Fruit fly (Drosophila melanogaster) whole organism, pupa: ENCODE data around the gene CG9776.
A peak's percentile ranks its signal among the peaks of the same experiment; 100 is the strongest.

Experiments
- CG10348 ChIP-seq: fragments of 200-800 bp; sonication (Bioruptor generic); IDR thresholded peaks from 2 replicates; pipeline ENCODE4 v1.3.6; 2022; ENCODE audit warnings: missing biosample characterization, missing genetic modification characterization
- CG12605 ChIP-seq: fragments of 200-800 bp; sonication (Bioruptor generic); IDR thresholded peaks from 2 replicates; pipeline ENCODE4 v1.3.6; 2022; ENCODE audit warnings: missing biosample characterization, missing genetic modification characterization
- CG13204 ChIP-seq: fragments of 200-800 bp; sonication (Bioruptor generic); optimal IDR thresholded peaks from 2 replicates; lab custom pipeline; 2018; ENCODE audit warnings: missing biosample characterization, mild to moderate bottlenecking, missing genetic modification characterization, moderate library complexity
- CG14655 ChIP-seq: fragments of 200-800 bp; sonication (Bioruptor generic); optimal IDR thresholded peaks from 3 replicates; lab custom pipeline; 2017; ENCODE audit warnings: mild to moderate bottlenecking, missing biosample characterization, missing genetic modification reagents, missing genetic modification characterization
- CG15710 ChIP-seq: fragments of 200-800 bp; sonication (Bioruptor generic); optimal IDR thresholded peaks from 2 replicates; lab custom pipeline; 2018; ENCODE audit warnings: missing biosample characterization, mild to moderate bottlenecking, missing genetic modification characterization, moderate library complexity
- CG17806 ChIP-seq: fragments of 200-800 bp; sonication (Bioruptor generic); optimal IDR thresholded peaks from 2 replicates; lab custom pipeline; 2018; ENCODE audit warnings: missing biosample characterization, mild to moderate bottlenecking, missing genetic modification characterization, moderate library complexity
- CG32121 ChIP-seq: fragments of 200-800 bp; sonication (Bioruptor generic); IDR thresholded peaks from 2 replicates; pipeline ENCODE4 v1.3.6; 2022; ENCODE audit warnings: missing biosample characterization, missing genetic modification characterization
- CG34367 ChIP-seq: fragments of 200-800 bp; sonication (Bioruptor generic); optimal IDR thresholded peaks from 2 replicates; lab custom pipeline; 2018; ENCODE audit warnings: missing biosample characterization, mild to moderate bottlenecking, missing genetic modification characterization
- CG4496 ChIP-seq: fragments of 200-800 bp; sonication (Bioruptor generic); IDR thresholded peaks from 3 replicates; pipeline ENCODE4 v1.3.6; 2022; ENCODE audit warnings: missing biosample characterization, missing genetic modification characterization
- CG8159 ChIP-seq: fragments of 200-800 bp; sonication (Bioruptor generic); optimal IDR thresholded peaks from 3 replicates; lab custom pipeline; 2018; ENCODE audit warnings: missing biosample characterization, mild to moderate bottlenecking, missing genetic modification characterization, moderate library complexity
- CG8301 ChIP-seq: fragments of 200-800 bp; sonication (Bioruptor generic); optimal IDR thresholded peaks from 2 replicates; lab custom pipeline; 2018; ENCODE audit warnings: missing biosample characterization, mild to moderate bottlenecking, missing genetic modification characterization
- CG9948 ChIP-seq: fragments of 200-800 bp; sonication (Bioruptor generic); optimal IDR thresholded peaks from 2 replicates; lab custom pipeline; 2018; ENCODE audit warnings: missing biosample characterization, mild to moderate bottlenecking, missing genetic modification characterization, moderate library complexity
- D1 ChIP-seq: fragments of 200-800 bp; sonication (Bioruptor generic); optimal IDR thresholded peaks from 2 replicates; lab custom pipeline; 2018; ENCODE audit warnings: missing biosample characterization, mild to moderate bottlenecking, missing genetic modification characterization, moderate library complexity
- EcR ChIP-seq: fragments of 200-800 bp; sonication (Bioruptor generic); optimal IDR thresholded peaks from 3 replicates; lab custom pipeline; 2019; ENCODE audit warnings: missing biosample characterization, missing genetic modification characterization, mild to moderate bottlenecking, moderate library complexity, missing genetic modification reagents
- Ets98B ChIP-seq: fragments of 200-800 bp; sonication (Bioruptor generic); IDR thresholded peaks from 2 replicates; pipeline ENCODE4 v1.3.6; 2022; ENCODE audit warnings: missing biosample characterization, missing genetic modification characterization
- Pif1A ChIP-seq: fragments of 200-800 bp; sonication (Bioruptor generic); optimal IDR thresholded peaks from 3 replicates; lab custom pipeline; 2016; ENCODE audit warnings: missing biosample characterization, missing genetic modification characterization
- Pif1B ChIP-seq: fragments of 200-800 bp; sonication (Bioruptor generic); optimal IDR thresholded peaks from 3 replicates; lab custom pipeline; 2016; ENCODE audit warnings: missing biosample characterization, missing genetic modification characterization
- Snoo ChIP-seq: fragments of 200-800 bp; sonication (Bioruptor generic); optimal IDR thresholded peaks from 3 replicates; lab custom pipeline; 2017; ENCODE audit warnings: missing biosample characterization, mild to moderate bottlenecking, missing genetic modification characterization, inconsistent platforms
- fd96Ca ChIP-seq: fragments of 200-800 bp; sonication (Bioruptor generic); IDR thresholded peaks from 3 replicates; pipeline ENCODE4 v1.3.6; 2022; ENCODE audit warnings: missing biosample characterization, missing genetic modification characterization
- gl ChIP-seq: fragments of 200-800 bp; sonication (Bioruptor generic); optimal IDR thresholded peaks from 2 replicates; lab custom pipeline; 2018; ENCODE audit warnings: missing biosample characterization, mild to moderate bottlenecking, missing genetic modification characterization
- rn ChIP-seq: fragments of 200-800 bp; sonication (Bioruptor generic); IDR thresholded peaks from 2 replicates; pipeline ENCODE4 v1.3.6; 2022; ENCODE audit warnings: missing biosample characterization, missing genetic modification characterization

CG9776 gene

DNA sequence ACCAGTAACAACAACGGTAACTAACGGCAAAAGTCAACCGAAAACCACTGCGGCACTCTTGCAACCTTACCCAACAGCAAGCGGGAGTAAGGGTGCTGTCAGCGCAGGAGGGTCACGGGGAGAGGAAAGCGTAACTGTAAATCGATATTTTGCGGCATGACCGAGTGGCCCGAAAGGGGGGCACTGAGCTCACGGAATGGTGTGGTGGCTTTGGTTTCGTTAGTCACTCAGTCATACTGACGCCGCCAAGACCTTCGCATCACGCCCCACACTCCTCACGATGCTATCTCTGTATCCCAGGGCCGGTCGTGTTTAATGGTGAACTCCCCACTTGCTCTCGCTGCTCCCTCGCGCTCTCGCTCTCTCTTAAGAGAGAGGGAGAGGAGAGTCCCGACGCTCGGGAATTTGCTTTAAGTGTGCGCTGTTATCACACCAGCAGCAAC, 26.8 kb upstream of the CG9776 start:
- TF ChIP-seq CG13204 = peak; percentile 69
- no peak for TF ChIP-seq CG10348 (GFP tag; lab: Robert Waterston, UW)
- TF ChIP-seq rn (GFP tag; lab: Robert Waterston, UW) = no peak
- no peak for TF ChIP-seq CG34367 (tag; lab: Kevin White, UChicago)
- TF ChIP-seq Pif1B = peak; percentile 5
- peak; percentile 26 for TF ChIP-seq CG14655
- TF ChIP-seq CG8301 (tag; lab: Kevin White, UChicago) = no peak
- TF ChIP-seq Ets98B (GFP tag; lab: Robert Waterston, UW) = peak; percentile 41
- no peak for TF ChIP-seq CG15710
- TF ChIP-seq CG8159 = peak; percentile 2
- TF ChIP-seq CG4496 = peak; percentile 75; the same call in 2 of the 3 replicates
- 0 out of 2 replicates have a peak, but pooled peaks have one; percentile 33 for TF ChIP-seq CG12605
- no peak for TF ChIP-seq Snoo (tag; lab: Kevin White, UChicago)
- TF ChIP-seq fd96Ca (GFP tag; lab: Robert Waterston, UW) = peak; percentile 17; the same call in 1 of the 3 replicates
- peak; percentile 54 for TF ChIP-seq EcR (GFP tag; lab: Kevin White, UChicago)

DNA sequence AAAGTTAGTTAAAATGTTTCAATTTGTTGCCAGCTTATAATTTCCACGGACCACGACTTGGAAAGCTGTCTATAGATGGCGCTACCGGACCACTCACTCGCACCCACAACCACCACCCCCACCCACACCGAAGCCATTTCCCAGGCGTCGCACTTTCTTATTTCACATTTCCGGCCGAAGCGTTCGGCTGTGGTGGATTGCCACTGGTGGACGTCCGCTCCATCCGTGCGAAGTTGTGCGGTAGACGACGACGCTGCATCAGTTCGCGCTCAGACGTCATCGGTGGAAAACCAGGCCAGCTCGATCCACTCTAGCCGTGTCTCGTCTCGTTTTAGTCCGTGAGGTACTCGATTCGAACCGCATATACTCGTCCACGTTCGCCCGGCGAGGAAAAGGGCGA, 25.8 kb upstream of the CG9776 start, which contains the start of gene CG1090:
Gene CG1090 (plus strand): TSS at position 259 of the 400 bp plus-strand sequence.
- TF ChIP-seq CG15710 (no peak), CG4496 (no peak; the same call in 1 of the 3 replicates), Pif1B (no peak), CG8159 (no peak), EcR (GFP tag; lab: Kevin White, UChicago) (no peak), D1 (tag; lab: Kevin White, UChicago) (no peak), CG17806 (tag; lab: Kevin White, UChicago) (no peak), CG9948 (tag; lab: Kevin White, UChicago) (no peak), Pif1A (GFP tag; lab: Kevin White, UChicago) (no peak), CG34367 (tag; lab: Kevin White, UChicago) (no peak), fd96Ca (GFP tag; lab: Robert Waterston, UW) (no peak), gl (tag; lab: Kevin White, UChicago) (no peak), CG10348 (GFP tag; lab: Robert Waterston, UW) (no peak), CG32121 (GFP tag; lab: Robert Waterston, UW) (no peak), Ets98B (GFP tag; lab: Robert Waterston, UW) (no peak), CG8301 (tag; lab: Kevin White, UChicago) (no peak), CG12605 (no peak), rn (GFP tag; lab: Robert Waterston, UW) (no peak), Snoo (tag; lab: Kevin White, UChicago) (no peak), CG14655 (no peak)
- TF ChIP-seq, all 21 proteins: peak for 0

DNA sequence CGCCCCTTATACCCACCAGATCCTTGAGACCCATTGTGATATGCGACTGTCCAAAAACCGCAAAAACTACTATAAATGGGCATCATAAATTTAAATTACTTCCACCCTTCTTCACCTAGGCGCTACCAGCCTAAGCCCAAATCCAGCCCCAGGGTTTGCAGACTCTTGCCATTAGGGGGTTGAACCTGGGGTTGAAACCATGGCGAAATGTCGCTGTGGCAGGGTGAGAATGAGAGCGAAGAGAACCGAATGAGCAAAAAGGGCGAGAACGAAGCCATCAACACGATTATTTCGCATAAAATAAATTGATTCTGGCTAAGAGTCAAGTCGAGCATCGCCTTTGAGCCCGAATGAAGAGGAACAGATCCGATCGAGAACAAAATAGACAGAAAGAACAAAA, 19.7 kb upstream of the CG9776 start:
- no peak for TF ChIP-seq CG8301 (tag; lab: Kevin White, UChicago)
- TF ChIP-seq CG4496 = no peak
- no peak for TF ChIP-seq EcR (GFP tag; lab: Kevin White, UChicago)
- no peak for TF ChIP-seq CG34367 (tag; lab: Kevin White, UChicago)
- TF ChIP-seq CG12605 = no peak
- no peak for TF ChIP-seq fd96Ca (GFP tag; lab: Robert Waterston, UW)
- no peak for TF ChIP-seq CG17806 (tag; lab: Kevin White, UChicago)
- TF ChIP-seq CG10348 (GFP tag; lab: Robert Waterston, UW) = no peak
- TF ChIP-seq, all 21 proteins: peak for 0

DNA sequence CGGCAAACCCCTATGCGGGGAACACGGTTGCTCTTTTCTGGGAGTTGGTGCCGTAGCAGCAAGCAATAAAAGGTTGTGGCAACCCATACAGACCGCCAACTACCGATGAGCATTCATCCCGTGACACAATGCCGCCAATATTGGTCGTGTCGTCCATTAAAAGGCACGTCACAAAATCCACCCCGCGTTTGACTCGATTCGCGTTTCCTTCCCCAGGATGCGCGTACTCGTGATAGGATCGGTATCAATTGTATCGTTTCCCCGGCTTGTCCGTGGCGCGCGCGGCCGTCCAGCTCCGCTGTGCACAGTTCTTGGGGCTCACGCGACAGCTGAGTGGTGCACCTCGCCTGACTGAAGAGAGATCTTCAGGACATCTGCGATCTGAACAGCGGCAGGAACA, 16.3 kb upstream of the CG9776 start:
- TF ChIP-seq CG13204 (no peak), D1 (tag; lab: Kevin White, UChicago) (no peak), CG14655 (no peak), CG8301 (tag; lab: Kevin White, UChicago) (no peak)

DNA sequence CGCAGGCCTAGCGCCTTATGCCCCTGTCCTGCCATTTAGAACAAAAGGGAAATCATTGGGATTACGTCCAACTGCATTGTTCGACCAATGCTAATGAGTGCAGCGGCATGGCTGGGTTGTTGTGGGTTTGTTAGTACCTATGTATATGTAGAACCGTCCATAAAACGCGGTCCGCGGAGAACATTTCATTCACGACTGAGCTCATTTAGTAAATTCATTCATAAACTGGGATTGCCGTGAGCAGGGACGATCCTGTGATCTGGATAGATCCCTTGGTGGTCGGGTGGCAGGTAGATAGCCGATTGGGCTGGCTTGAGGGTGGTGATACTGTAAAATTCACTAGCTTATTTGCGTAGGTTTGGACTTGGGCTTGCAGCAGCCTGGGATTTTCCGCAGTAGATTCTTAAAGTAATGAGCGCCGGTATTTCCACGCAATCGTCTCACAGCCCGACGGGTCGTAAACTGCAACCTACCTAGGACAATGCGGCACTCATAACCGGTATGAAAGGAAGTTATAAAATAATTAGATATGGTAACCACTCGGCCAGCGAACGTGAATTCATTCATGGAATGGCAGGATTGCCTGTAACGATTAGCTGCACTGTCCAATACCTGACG, 14.4 kb upstream of the CG9776 start:
- TF ChIP-seq CG13204 (no peak), CG8159 (no peak), Pif1A (GFP tag; lab: Kevin White, UChicago) (no peak), CG34367 (tag; lab: Kevin White, UChicago) (no peak), EcR (GFP tag; lab: Kevin White, UChicago) (no peak), gl (tag; lab: Kevin White, UChicago) (no peak), CG10348 (GFP tag; lab: Robert Waterston, UW) (no peak)

DNA sequence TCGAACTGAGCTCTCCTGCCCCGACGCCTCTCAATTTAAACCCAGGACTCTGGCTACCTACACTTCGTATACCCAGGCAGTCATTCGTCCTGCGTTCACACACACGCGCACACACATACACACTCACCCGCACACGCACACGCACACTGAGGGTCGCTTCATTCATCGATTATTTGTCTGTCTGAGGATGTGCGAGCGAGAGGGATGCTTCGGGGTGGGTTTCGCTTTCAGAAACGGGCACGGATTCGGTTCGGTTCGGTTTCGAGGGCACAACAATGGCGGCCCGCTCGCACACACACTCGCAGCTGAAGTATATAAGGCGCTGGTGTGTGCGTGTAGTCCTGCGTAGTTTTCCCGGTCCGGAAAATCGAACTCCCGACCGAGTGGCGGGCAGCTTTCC, 12.8 kb upstream of the CG9776 start, which contains the start of gene hkb:
Gene hkb (minus strand): TSS at position 11 of the 400 bp plus-strand sequence.
- TF ChIP-seq EcR (GFP tag; lab: Kevin White, UChicago) (no peak), CG4496 (no peak), CG13204 (no peak)

DNA sequence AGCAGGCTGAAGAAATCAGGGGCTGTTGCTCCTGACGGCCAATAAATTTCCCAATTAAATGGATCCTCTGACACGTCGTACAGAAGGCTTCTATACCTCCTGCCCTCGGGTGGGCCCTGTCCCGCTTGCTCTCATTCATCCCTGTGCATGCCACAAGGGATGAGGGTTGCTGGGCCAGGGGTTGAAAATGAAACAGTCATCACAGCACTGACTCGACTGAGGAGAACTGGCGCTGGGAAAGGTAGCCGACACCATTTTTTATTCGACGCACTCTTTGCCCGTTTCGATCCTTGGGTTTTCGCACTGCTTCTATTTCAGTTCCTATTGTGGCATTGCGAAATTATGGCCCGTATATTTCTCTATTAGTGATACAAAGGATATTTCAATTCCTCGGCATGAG, 7.3 kb upstream of the CG9776 start:
- no peak for TF ChIP-seq EcR (GFP tag; lab: Kevin White, UChicago)
- no peak for TF ChIP-seq CG17806 (tag; lab: Kevin White, UChicago)
- no peak for TF ChIP-seq rn (GFP tag; lab: Robert Waterston, UW)
- TF ChIP-seq, all 21 proteins: peak for 0
